Fruit fly (Drosophila melanogaster) whole organism, adult: ENCODE data around the gene RabX4.

Source experiments
- CG14711 ChIP-seq: fragments of 200-800 bp; sonication (Bioruptor generic); optimal IDR thresholded peaks from 2 replicates; lab custom pipeline; 2018; ENCODE audit warnings: missing biosample characterization, mild to moderate bottlenecking, missing genetic modification characterization, moderate library complexity
- CG7045 ChIP-seq: fragments of 200-800 bp; sonication (Bioruptor generic); optimal IDR thresholded peaks from 2 replicates; lab custom pipeline; 2017; ENCODE audit warnings: missing biosample characterization, mild to moderate bottlenecking, missing genetic modification characterization
- CG7101 ChIP-seq: fragments of 200-800 bp; sonication (Bioruptor generic); optimal IDR thresholded peaks from 2 replicates; lab custom pipeline; 2018; ENCODE audit warnings: missing biosample characterization, mild to moderate bottlenecking, missing genetic modification characterization, moderate library complexity
- bab1 ChIP-seq: fragments of 200-800 bp; sonication (Bioruptor generic); optimal IDR thresholded peaks from 3 replicates; lab custom pipeline; 2019; ENCODE audit warnings: missing biosample characterization, mild to moderate bottlenecking, missing genetic modification characterization, moderate library complexity
- ovo ChIP-seq: fragments of 200-800 bp; sonication (Bioruptor generic); optimal IDR thresholded peaks from 2 replicates; lab custom pipeline; 2016; ENCODE audit warnings: missing biosample characterization, missing genetic modification characterization

dm6 chr3R:24799503-24799902 is 28.7 kb downstream of the RabX4 start, which contains the start of gene Ude:
- TF ChIP-seq CG7101 (tag; lab: Kevin White, UChicago) (no peak), CG7045 (GFP tag; lab: Kevin White, UChicago) (no peak), bab1 (GFP tag; lab: Kevin White, UChicago) (no peak), ovo (no peak), CG14711 (tag; lab: Kevin White, UChicago) (no peak)
